Worm (Caenorhabditis elegans) whole organism, late embryonic: Measurements from ENCODE around the gene dct-6.

Experiments
- C08G9.2 ChIP-seq: sonication (generic microtip); optimal IDR thresholded peaks from 2 replicates; lab custom pipeline; 2016; ENCODE audit warnings: mild to moderate bottlenecking, missing genetic modification characterization, moderate library complexity, missing compliant biosample characterization
- ahr-1 ChIP-seq: sonication (generic microtip); optimal IDR thresholded peaks from 2 replicates; lab custom pipeline; 2016; ENCODE audit warnings: missing genetic modification characterization, missing compliant biosample characterization
- ama-1 ChIP-seq: fragments of 150-350 bp; optimal IDR thresholded peaks from 2 replicates; lab custom pipeline; 2014
- ceh-19 ChIP-seq: fragments of 200-800 bp; sonication (Bioruptor generic); optimal IDR thresholded peaks from 2 replicates; lab custom pipeline; 2018; ENCODE audit warnings: mild to moderate bottlenecking, missing genetic modification characterization, missing compliant biosample characterization
- ceh-34 ChIP-seq: sonication (generic microtip); optimal IDR thresholded peaks from 2 replicates; lab custom pipeline; 2016; ENCODE audit warnings: mild to moderate bottlenecking, missing genetic modification characterization, missing compliant biosample characterization
- ceh-45 ChIP-seq: fragments of 200-800 bp; sonication (Bioruptor generic); IDR thresholded peaks from 2 replicates; pipeline ENCODE4 v1.3.6; 2022; ENCODE audit warnings: missing genetic modification reagents, missing genetic modification characterization, missing compliant biosample characterization
- elt-2 ChIP-seq: sonication (generic microtip); optimal IDR thresholded peaks from 2 replicates; lab custom pipeline; 2016; ENCODE audit warnings: missing genetic modification reagents, missing genetic modification characterization, missing compliant biosample characterization
- elt-4 ChIP-seq: sonication (generic microtip); optimal IDR thresholded peaks from 2 replicates; lab custom pipeline; 2016; ENCODE audit warnings: missing genetic modification characterization, missing compliant biosample characterization
- ets-4 ChIP-seq: sonication (generic microtip); optimal IDR thresholded peaks from 2 replicates; lab custom pipeline; 2016; ENCODE audit warnings: missing genetic modification characterization, missing compliant biosample characterization
- pha-2 ChIP-seq: sonication (generic microtip); optimal IDR thresholded peaks from 2 replicates; lab custom pipeline; 2017; ENCODE audit warnings: mild to moderate bottlenecking, missing genetic modification characterization, missing compliant biosample characterization
- pqm-1 ChIP-seq: sonication (generic microtip); optimal IDR thresholded peaks from 2 replicates; lab custom pipeline; 2016; ENCODE audit warnings: missing genetic modification characterization, missing compliant biosample characterization
- ref-2 ChIP-seq: sonication (generic microtip); optimal IDR thresholded peaks from 2 replicates; lab custom pipeline; 2016; ENCODE audit warnings: missing genetic modification characterization, missing compliant biosample characterization
- sox-4 ChIP-seq: sonication (generic microtip); optimal IDR thresholded peaks from 2 replicates; lab custom pipeline; 2017; ENCODE audit warnings: mild to moderate bottlenecking, missing genetic modification characterization, inconsistent platforms, missing compliant biosample characterization
- tbx-2 ChIP-seq: sonication (generic microtip); optimal IDR thresholded peaks from 2 replicates; lab custom pipeline; 2016; ENCODE audit warnings: missing genetic modification characterization, missing compliant biosample characterization

DNA sequence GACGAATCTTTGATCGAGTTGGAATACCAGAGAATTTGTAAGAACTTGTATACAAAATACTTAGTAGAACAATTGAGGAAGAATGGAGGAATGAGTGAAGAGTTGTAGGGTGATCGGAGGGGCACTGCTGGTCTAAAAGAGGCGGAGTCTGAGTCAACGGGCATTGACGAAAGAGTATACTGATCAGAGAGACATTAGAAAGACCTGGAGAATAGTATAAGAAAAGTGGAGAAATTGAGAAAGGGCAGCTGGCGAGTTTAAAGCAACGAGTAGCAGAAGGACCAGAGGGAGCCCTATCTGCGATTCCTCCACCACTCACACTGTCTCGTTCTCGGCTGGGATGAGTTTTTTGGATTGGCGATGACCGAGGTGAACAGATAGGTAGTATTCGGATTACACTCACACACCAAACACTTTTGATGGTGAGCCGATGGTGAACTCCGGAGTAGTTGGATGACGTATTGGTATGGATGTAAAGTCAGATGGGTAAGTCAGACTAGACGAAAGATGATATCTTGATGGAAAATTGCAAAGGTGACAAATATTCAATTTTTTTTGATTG, 34.7 kb upstream of the dct-6 start, which contains the start of gene EGAP1.5:
- TF ChIP-seq ama-1 (lab: Kevin White, UChicago) (no peak), ceh-34 (peak; percentile 37), ets-4 (tag; lab: Kevin White, UChicago) (no peak), elt-4 (tag; lab: Kevin White, UChicago) (no peak), ahr-1 (no peak), ref-2 (no peak), pha-2 (no peak), elt-2 (tag; lab: Kevin White, UChicago) (no peak), tbx-2 (no peak), ceh-45 (no peak), ceh-19 (GFP tag; lab: Kevin White, UChicago) (no peak), C08G9.2 (tag; lab: Kevin White, UChicago) (no peak), sox-4 (tag; lab: Kevin White, UChicago) (no peak), pqm-1 (no peak)
